Worm (Caenorhabditis elegans) whole organism, L3 larva: Measurements from ENCODE around the gene T24C4.5.

Source experiments
- R02D3.7 ChIP-seq: fragments of 150-350 bp; optimal IDR thresholded peaks from 2 replicates; lab custom pipeline; 2014; ENCODE audit warnings: missing biosample characterization, missing genetic modification characterization
- ZK546.5 ChIP-seq: sonication (generic microtip); optimal IDR thresholded peaks from 2 replicates; lab custom pipeline; 2017; ENCODE audit warnings: missing biosample characterization, missing genetic modification characterization
- aly-2 ChIP-seq: fragments of 150-350 bp; optimal IDR thresholded peaks from 2 replicates; lab custom pipeline; 2014; ENCODE audit warnings: missing biosample characterization, missing genetic modification characterization
- ama-1 ChIP-seq: fragments of 150-350 bp; optimal IDR thresholded peaks from 2 replicates; lab custom pipeline; 2018
- ceh-28 ChIP-seq: fragments of 150-350 bp; optimal IDR thresholded peaks from 2 replicates; lab custom pipeline; 2014; ENCODE audit warnings: missing biosample characterization, missing genetic modification reagents, missing genetic modification characterization
- ceh-82 ChIP-seq: fragments of 150-350 bp; optimal IDR thresholded peaks from 2 replicates; lab custom pipeline; 2014; ENCODE audit warnings: missing biosample characterization, missing genetic modification characterization
- ceh-9 ChIP-seq: sonication (generic microtip); optimal IDR thresholded peaks from 2 replicates; lab custom pipeline; 2018; ENCODE audit warnings: missing biosample characterization, missing genetic modification characterization
- egl-27 ChIP-seq: sonication (generic microtip); optimal IDR thresholded peaks from 4 replicates; lab custom pipeline; 2017; ENCODE audit warnings: missing biosample characterization, missing genetic modification reagents, missing genetic modification characterization
- elt-1 ChIP-seq: fragments of 150-350 bp; optimal IDR thresholded peaks from 2 replicates; lab custom pipeline; 2014; ENCODE audit warnings: missing biosample characterization, missing genetic modification characterization
- elt-2 ChIP-seq: sonication (generic microtip); optimal IDR thresholded peaks from 2 replicates; lab custom pipeline; 2016; ENCODE audit warnings: missing genetic modification reagents, mild to moderate bottlenecking, missing genetic modification characterization, missing compliant biosample characterization
- eor-1 ChIP-seq, 2 experiments: fragments of 150-350 bp; optimal IDR thresholded peaks; 2 replicates each; lab custom pipeline; 2014 to 2018; ENCODE audit warnings: missing biosample characterization in 2 of 2, missing genetic modification characterization in 2 of 2
- fkh-10 ChIP-seq: sonication (generic microtip); optimal IDR thresholded peaks from 2 replicates; lab custom pipeline; 2017; ENCODE audit warnings: missing biosample characterization, missing genetic modification reagents, missing genetic modification characterization
- fos-1 ChIP-seq: fragments of 150-350 bp; optimal IDR thresholded peaks from 2 replicates; lab custom pipeline; 2014; ENCODE audit warnings: missing biosample characterization, missing genetic modification characterization
- hmg-11 ChIP-seq: sonication (generic microtip); optimal IDR thresholded peaks from 2 replicates; lab custom pipeline; 2016; ENCODE audit warnings: missing genetic modification characterization, missing compliant biosample characterization
- jun-1 ChIP-seq: fragments of 150-350 bp; optimal IDR thresholded peaks from 2 replicates; lab custom pipeline; 2014; ENCODE audit warnings: missing biosample characterization, missing genetic modification reagents, missing genetic modification characterization
- lin-15B ChIP-seq: fragments of 150-350 bp; optimal IDR thresholded peaks from 2 replicates; lab custom pipeline; 2014; ENCODE audit warnings: missing biosample characterization, missing genetic modification characterization
- lsy-12 ChIP-seq: sonication (generic microtip); optimal IDR thresholded peaks from 2 replicates; lab custom pipeline; 2016; ENCODE audit warnings: mild to moderate bottlenecking, missing genetic modification characterization, missing compliant biosample characterization
- mml-1 ChIP-seq: fragments of 150-350 bp; sonication (generic microtip); optimal IDR thresholded peaks from 3 replicates; lab custom pipeline; 2014; ENCODE audit warnings: missing biosample characterization, missing genetic modification characterization
- nfya-1 ChIP-seq: sonication (generic microtip); optimal IDR thresholded peaks from 2 replicates; lab custom pipeline; 2017; ENCODE audit warnings: missing genetic modification characterization, mild to moderate bottlenecking, missing compliant biosample characterization, antibody characterized with exemption, moderate library complexity; ENCODE audit not compliant: insufficient read depth
- nhr-23 ChIP-seq: fragments of 150-350 bp; optimal IDR thresholded peaks from 2 replicates; lab custom pipeline; 2014; ENCODE audit warnings: missing biosample characterization, missing genetic modification reagents, missing genetic modification characterization
- nhr-25 ChIP-seq: sonication (generic microtip); optimal IDR thresholded peaks from 2 replicates; lab custom pipeline; 2017; ENCODE audit warnings: missing biosample characterization, missing genetic modification characterization
- nhr-28 ChIP-seq: fragments of 150-350 bp; optimal IDR thresholded peaks from 2 replicates; lab custom pipeline; 2014; ENCODE audit warnings: missing biosample characterization, missing genetic modification characterization
- nhr-43 ChIP-seq: sonication (generic microtip); optimal IDR thresholded peaks from 2 replicates; lab custom pipeline; 2016; ENCODE audit warnings: mild to moderate bottlenecking, missing genetic modification characterization, missing compliant biosample characterization; ENCODE audit not compliant: poor library complexity, severe bottlenecking
- nhr-76 ChIP-seq: fragments of 150-350 bp; sonication (generic microtip); optimal IDR thresholded peaks from 5 replicates; lab custom pipeline; 2014; ENCODE audit warnings: missing biosample characterization, missing genetic modification characterization
- nhr-77 ChIP-seq: fragments of 150-350 bp; optimal IDR thresholded peaks from 2 replicates; lab custom pipeline; 2014; ENCODE audit warnings: missing biosample characterization, missing genetic modification characterization
- pha-4 ChIP-seq: fragments of 150-350 bp; optimal IDR thresholded peaks from 2 replicates; lab custom pipeline; 2014; ENCODE audit warnings: missing biosample characterization, missing genetic modification reagents, missing genetic modification characterization
- pqm-1 ChIP-seq: fragments of 150-350 bp; optimal IDR thresholded peaks from 2 replicates; lab custom pipeline; 2017; ENCODE audit warnings: missing biosample characterization, missing genetic modification characterization, inconsistent platforms
- sea-2 ChIP-seq: fragments of 150-350 bp; sonication (generic microtip); optimal IDR thresholded peaks from 4 replicates; lab custom pipeline; 2014; ENCODE audit warnings: missing biosample characterization, missing genetic modification reagents, missing genetic modification characterization
- skn-1 ChIP-seq: fragments of 150-350 bp; optimal IDR thresholded peaks from 2 replicates; lab custom pipeline; 2014; ENCODE audit warnings: missing biosample characterization, missing genetic modification characterization
- snpc-4 ChIP-seq: fragments of 150-350 bp; optimal IDR thresholded peaks from 2 replicates; lab custom pipeline; 2014; ENCODE audit warnings: missing biosample characterization, missing genetic modification characterization
- unc-39 ChIP-seq: sonication (generic microtip); optimal IDR thresholded peaks from 4 replicates; lab custom pipeline; 2017; ENCODE audit warnings: missing biosample characterization, missing genetic modification characterization
- unc-62 ChIP-seq: fragments of 150-350 bp; sonication (generic microtip); optimal IDR thresholded peaks from 4 replicates; lab custom pipeline; 2014; ENCODE audit warnings: missing biosample characterization, missing genetic modification reagents, missing genetic modification characterization
- ztf-11 ChIP-seq: fragments of 150-350 bp; optimal IDR thresholded peaks from 2 replicates; lab custom pipeline; 2014; ENCODE audit warnings: missing biosample characterization, missing genetic modification characterization

T24C4.5 gene

DNA sequence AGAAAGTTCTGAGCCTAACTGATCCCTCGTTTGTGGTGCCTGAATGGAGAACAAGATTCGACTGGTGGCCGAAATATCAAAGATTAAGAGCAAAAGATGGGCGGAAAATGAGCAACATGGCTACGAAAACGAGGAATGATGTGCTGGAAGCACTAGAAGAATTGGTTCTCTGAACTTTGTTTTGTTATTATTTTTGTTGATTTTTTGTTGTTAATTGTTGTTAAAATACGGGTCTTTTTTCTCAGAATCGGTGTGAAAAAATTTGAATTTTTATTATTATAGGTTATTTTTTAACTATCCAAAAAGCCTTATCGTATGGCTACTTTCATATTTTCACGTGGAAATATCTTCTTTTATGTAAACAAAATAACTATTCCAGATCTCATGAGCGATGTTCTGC is 23.3 kb downstream of the T24C4.5 start, which contains the start of gene K02F3.12:
TSS of gene K02F3.12 (plus strand) at position 301 of the 400 bp plus-strand sequence.
- TF ChIP-seq jun-1 (tag; lab: Kevin White, UChicago), result no peak
- TF ChIP-seq eor-1 (tag; optimal IDR thresholded peaks at IDR 0.05; lab: Kevin White, UChicago), result no peak
- no peak for TF ChIP-seq nhr-43 (tag; lab: Kevin White, UChicago)
- no peak for TF ChIP-seq lin-15B (tag; lab: Kevin White, UChicago)
- TF ChIP-seq aly-2 (tag; lab: Kevin White, UChicago), result no peak
- no peak for TF ChIP-seq lsy-12
- TF ChIP-seq unc-62 (GFP tag; lab: Kevin White, UChicago), result no peak
- TF ChIP-seq mml-1 (tag; lab: Kevin White, UChicago), result no peak
- TF ChIP-seq nhr-76 (tag; lab: Kevin White, UChicago), result no peak
- TF ChIP-seq nhr-23 (tag; lab: Kevin White, UChicago), result no peak
- no peak for TF ChIP-seq R02D3.7 (tag; lab: Kevin White, UChicago)
- no peak for TF ChIP-seq ceh-82 (tag; lab: Kevin White, UChicago)
- no peak for TF ChIP-seq ztf-11 (tag; lab: Kevin White, UChicago)
- TF ChIP-seq, all 47 proteins: peak for 0

DNA sequence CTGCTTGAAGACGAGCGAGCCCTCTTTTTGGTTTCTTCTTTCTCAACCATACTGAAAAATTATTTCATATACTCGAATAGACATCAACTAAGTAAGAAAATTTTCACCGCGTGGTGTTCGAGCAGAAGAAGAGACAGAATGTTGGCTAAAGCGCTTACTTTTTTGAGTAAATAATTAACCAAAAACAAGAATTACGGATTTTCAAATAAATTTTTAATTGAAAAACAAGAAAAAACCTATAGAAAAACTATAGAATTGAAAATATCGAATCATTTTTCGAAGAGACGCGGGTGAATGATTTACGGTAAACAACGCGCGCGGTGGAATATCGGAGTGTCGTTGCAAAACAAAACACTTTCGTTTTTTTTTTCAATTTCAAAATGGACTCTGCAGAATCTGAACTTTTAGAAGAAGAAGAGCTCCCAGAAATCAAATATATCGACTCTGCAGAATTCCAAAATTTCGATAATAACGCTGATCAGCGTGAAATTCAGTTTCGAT is 25.6 kb downstream of the T24C4.5 start, which contains the start of the genes rnp-5 and tag-51:
TSS of gene rnp-5 (minus strand) at position 51 of the 501 bp plus-strand sequence.
TSS of gene tag-51 (plus strand) at position 363 of the 501 bp plus-strand sequence.
- TF ChIP-seq snpc-4 (tag; lab: Kevin White, UChicago) (no peak), pha-4 (tag; lab: Kevin White, UChicago) (peak; percentile 53), R02D3.7 (tag; lab: Kevin White, UChicago) (peak; percentile 51), unc-39 (tag; lab: Kevin White, UChicago) (no peak), lin-15B (tag; lab: Kevin White, UChicago) (peak; percentile 21)

DNA sequence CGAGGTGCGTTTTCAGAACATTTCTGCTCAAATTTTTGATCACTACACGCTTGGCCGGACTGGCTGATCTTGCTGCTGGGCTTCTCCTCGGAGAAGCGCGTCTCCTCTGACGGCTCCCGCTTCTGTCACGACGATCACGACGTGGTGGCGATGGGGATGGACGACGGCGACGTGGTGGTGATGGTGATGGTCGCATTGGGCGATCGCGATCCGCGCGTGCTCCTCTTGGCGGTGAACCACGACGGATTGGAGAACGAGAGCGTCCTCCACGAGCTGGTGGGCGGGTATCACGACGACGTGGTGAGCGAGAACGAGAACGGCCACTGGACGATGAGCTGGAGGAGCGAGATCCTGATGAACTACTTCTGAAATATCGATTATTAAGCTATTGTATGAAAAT is 26.1 kb downstream of the T24C4.5 start:
- TF ChIP-seq fkh-10 (GFP tag; lab: Kevin White, UChicago) (no peak), pqm-1 (no peak), ceh-82 (tag; lab: Kevin White, UChicago) (no peak), egl-27 (tag; lab: Kevin White, UChicago) (no peak), nhr-77 (tag; lab: Kevin White, UChicago) (no peak), nhr-28 (tag; lab: Kevin White, UChicago) (no peak), ceh-9 (tag; lab: Kevin White, UChicago) (no peak)
- TF ChIP-seq, all 47 proteins: peak for 0

DNA sequence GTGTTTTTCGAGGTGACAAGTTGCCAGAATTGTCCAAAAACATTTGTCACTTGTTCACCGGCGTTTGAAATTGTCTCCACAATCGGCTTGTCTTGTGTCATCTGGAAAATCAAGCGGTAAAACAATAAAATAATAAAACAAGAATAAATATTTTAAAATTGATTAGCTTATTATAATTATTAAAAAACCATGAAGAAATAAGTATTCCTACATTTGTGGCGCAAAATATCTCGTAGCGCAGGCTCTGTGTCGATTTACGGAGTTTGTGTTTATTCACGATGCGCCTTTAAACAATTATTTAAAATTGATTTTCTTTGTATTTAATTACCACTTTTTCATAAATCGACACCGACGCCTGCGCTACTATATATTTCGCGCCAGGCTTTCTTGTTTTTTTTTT is 27.2 kb downstream of the T24C4.5 start, which contains the start of gene moma-1:
TSS of gene moma-1 (minus strand) at position 101 of the 400 bp plus-strand sequence.
- TF ChIP-seq sea-2 (GFP tag; lab: Kevin White, UChicago) (no peak), fos-1 (tag; lab: Kevin White, UChicago) (no peak), aly-2 (tag; lab: Kevin White, UChicago) (no peak), mml-1 (tag; lab: Kevin White, UChicago) (no peak), nhr-43 (tag; lab: Kevin White, UChicago) (no peak), skn-1 (tag; lab: Kevin White, UChicago) (no peak), unc-62 (GFP tag; lab: Kevin White, UChicago) (no peak), elt-1 (tag; lab: Kevin White, UChicago) (no peak)

DNA sequence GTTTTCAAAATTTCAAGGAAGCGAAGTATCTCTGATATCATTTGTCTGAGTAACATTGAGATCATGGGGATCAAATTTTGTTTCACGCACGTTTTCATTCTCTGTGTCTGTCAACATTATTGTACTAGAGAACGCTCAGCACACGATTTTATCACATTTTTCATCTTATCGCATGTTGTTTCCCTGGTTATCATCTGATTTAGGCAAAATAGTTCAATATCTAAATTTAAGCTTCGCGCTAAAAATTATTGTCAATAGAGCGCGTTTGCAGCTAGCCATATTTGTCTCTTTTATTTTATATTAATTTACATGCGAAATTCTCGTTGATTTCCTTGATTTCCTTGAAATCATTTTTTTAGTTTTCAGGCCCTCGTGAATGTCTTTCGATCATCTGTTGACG is 34.0 kb downstream of the T24C4.5 start, which contains the start of gene K02F3.2:
TSS of gene K02F3.2 (plus strand) at position 357 of the 400 bp plus-strand sequence.
- no peak for TF ChIP-seq fos-1 (tag; lab: Kevin White, UChicago)
- peak; percentile 86 for TF ChIP-seq pha-4 (tag; lab: Kevin White, UChicago)
- no peak for TF ChIP-seq ztf-11 (tag; lab: Kevin White, UChicago)
- TF ChIP-seq unc-39 (tag; lab: Kevin White, UChicago), result no peak
- peak; percentile 76 for TF ChIP-seq jun-1 (tag; lab: Kevin White, UChicago)
- peak; percentile 45 for TF ChIP-seq ama-1
- TF ChIP-seq elt-2 (tag; lab: Kevin White, UChicago), result peak; percentile 71
- no peak for TF ChIP-seq mml-1 (tag; lab: Kevin White, UChicago)
- no peak for TF ChIP-seq nhr-77 (tag; lab: Kevin White, UChicago)
- TF ChIP-seq nhr-43 (tag; lab: Kevin White, UChicago), result peak; percentile 80
- peak; percentile 30 for TF ChIP-seq nfya-1 (tag; lab: Kevin White, UChicago)
- peak; percentile 53 for TF ChIP-seq elt-1 (tag; lab: Kevin White, UChicago)
- TF ChIP-seq hmg-11 (tag; lab: Kevin White, UChicago), result peak; percentile 12
- TF ChIP-seq pqm-1, result peak; percentile 84
- TF ChIP-seq nhr-25, result peak; percentile 4
- no peak for TF ChIP-seq ZK546.5
- peak; percentile 65 for TF ChIP-seq nhr-23 (tag; lab: Kevin White, UChicago)
- peak; percentile 28 for TF ChIP-seq lin-15B (tag; lab: Kevin White, UChicago)
- TF ChIP-seq ceh-28 (tag; lab: Kevin White, UChicago), result peak; percentile 12
